Worm (Caenorhabditis elegans) whole organism, L1 larva: ENCODE data around the gene tag-164.

Source experiments
- ceh-8 ChIP-seq: fragments of 200-800 bp; sonication (Bioruptor generic); optimal IDR thresholded peaks from 2 replicates; lab custom pipeline; 2018; ENCODE audit warnings: mild to moderate bottlenecking, missing genetic modification characterization, moderate library complexity, missing compliant biosample characterization
- egl-13 ChIP-seq: sonication (generic microtip); optimal IDR thresholded peaks from 2 replicates; lab custom pipeline; 2016; ENCODE audit warnings: missing genotype, missing genetic modification reagents, missing genetic modification characterization, missing compliant biosample characterization
- egl-27 ChIP-seq, 2 experiments: fragments of 150-350 bp in 1 of 2; sonication (generic microtip); optimal IDR thresholded peaks; 3 replicates each; lab custom pipeline; 2017 to 2018; ENCODE audit warnings: missing biosample characterization in 2 of 2, missing genetic modification characterization in 2 of 2, missing genetic modification reagents in 2 of 2
- nhr-11 ChIP-seq: fragments of 150-350 bp; optimal IDR thresholded peaks from 2 replicates; lab custom pipeline; 2014; ENCODE audit warnings: missing biosample characterization, missing genetic modification characterization
- nhr-28 ChIP-seq: fragments of 150-350 bp; optimal IDR thresholded peaks from 2 replicates; lab custom pipeline; 2014; ENCODE audit warnings: missing biosample characterization, missing genetic modification characterization
- tbx-2 ChIP-seq: sonication (generic microtip); optimal IDR thresholded peaks from 2 replicates; lab custom pipeline; 2016; ENCODE audit warnings: missing genetic modification characterization, missing compliant biosample characterization

ce11 chrIII:13461535-13461934, 2.2 kb downstream of the tag-164 start:
- TF ChIP-seq egl-27 (tag; optimal IDR thresholded peaks at IDR 0.05; lab: Kevin White, UChicago): no peak
- TF ChIP-seq nhr-11 (tag; lab: Kevin White, UChicago): no peak
- TF ChIP-seq ceh-8 (GFP tag; lab: Kevin White, UChicago): no peak
- no peak for TF ChIP-seq tbx-2
- TF ChIP-seq egl-13 (tag; lab: Kevin White, UChicago): no peak
- TF ChIP-seq nhr-28: no peak
